Worm (Caenorhabditis elegans) whole organism, L3 larva: Measurements from ENCODE around the gene klp-19.
A peak's percentile ranks its signal among the peaks of the same experiment; 100 is the strongest.

Experiments
- R02D3.7 ChIP-seq: fragments of 150-350 bp; optimal IDR thresholded peaks from 2 replicates; lab custom pipeline; 2014; ENCODE audit warnings: missing biosample characterization, missing genetic modification characterization
- ZK546.5 ChIP-seq: sonication (generic microtip); optimal IDR thresholded peaks from 2 replicates; lab custom pipeline; 2017; ENCODE audit warnings: missing biosample characterization, missing genetic modification characterization
- ceh-16 ChIP-seq: sonication (generic microtip); optimal IDR thresholded peaks from 2 replicates; lab custom pipeline; 2017; ENCODE audit warnings: missing biosample characterization, missing genetic modification characterization
- ceh-28 ChIP-seq: fragments of 150-350 bp; optimal IDR thresholded peaks from 2 replicates; lab custom pipeline; 2014; ENCODE audit warnings: missing biosample characterization, missing genetic modification reagents, missing genetic modification characterization
- ceh-82 ChIP-seq: fragments of 150-350 bp; optimal IDR thresholded peaks from 2 replicates; lab custom pipeline; 2014; ENCODE audit warnings: missing biosample characterization, missing genetic modification characterization
- egl-27 ChIP-seq: sonication (generic microtip); optimal IDR thresholded peaks from 4 replicates; lab custom pipeline; 2017; ENCODE audit warnings: missing biosample characterization, missing genetic modification reagents, missing genetic modification characterization
- egl-5 ChIP-seq: fragments of 150-350 bp; optimal IDR thresholded peaks from 2 replicates; lab custom pipeline; 2017; ENCODE audit warnings: missing biosample characterization, missing genetic modification reagents, missing genetic modification characterization, inconsistent platforms
- elt-1 ChIP-seq: fragments of 150-350 bp; optimal IDR thresholded peaks from 2 replicates; lab custom pipeline; 2014; ENCODE audit warnings: missing biosample characterization, missing genetic modification characterization
- elt-2 ChIP-seq: sonication (generic microtip); optimal IDR thresholded peaks from 2 replicates; lab custom pipeline; 2016; ENCODE audit warnings: missing genetic modification reagents, mild to moderate bottlenecking, missing genetic modification characterization, missing compliant biosample characterization
- elt-3 ChIP-seq, 3 experiments: fragments of 150-350 bp in 1 of 3; sonication (generic microtip) in 2 of 3; optimal IDR thresholded peaks; 2 replicates in 2 of 3; 4 replicates in 1 of 3; lab custom pipeline; 2014 to 2017; ENCODE audit warnings: missing biosample characterization in 3 of 3, missing genetic modification characterization in 3 of 3
- fkh-10 ChIP-seq: sonication (generic microtip); optimal IDR thresholded peaks from 2 replicates; lab custom pipeline; 2017; ENCODE audit warnings: missing biosample characterization, missing genetic modification reagents, missing genetic modification characterization
- fkh-2 ChIP-seq: fragments of 150-350 bp; optimal IDR thresholded peaks from 2 replicates; lab custom pipeline; 2014; ENCODE audit warnings: missing biosample characterization, missing genetic modification reagents, missing genetic modification characterization
- hmg-11 ChIP-seq: sonication (generic microtip); optimal IDR thresholded peaks from 2 replicates; lab custom pipeline; 2016; ENCODE audit warnings: missing genetic modification characterization, missing compliant biosample characterization
- jun-1 ChIP-seq: fragments of 150-350 bp; optimal IDR thresholded peaks from 2 replicates; lab custom pipeline; 2014; ENCODE audit warnings: missing biosample characterization, missing genetic modification reagents, missing genetic modification characterization
- lin-15B ChIP-seq: fragments of 150-350 bp; optimal IDR thresholded peaks from 2 replicates; lab custom pipeline; 2014; ENCODE audit warnings: missing biosample characterization, missing genetic modification characterization
- lin-39 ChIP-seq: fragments of 150-350 bp; optimal IDR thresholded peaks from 2 replicates; lab custom pipeline; 2018; ENCODE audit warnings: missing biosample characterization, missing genetic modification reagents, missing genetic modification characterization
- lsy-12 ChIP-seq: sonication (generic microtip); optimal IDR thresholded peaks from 2 replicates; lab custom pipeline; 2016; ENCODE audit warnings: mild to moderate bottlenecking, missing genetic modification characterization, missing compliant biosample characterization
- mdl-1 ChIP-seq: fragments of 150-350 bp; optimal IDR thresholded peaks from 2 replicates; lab custom pipeline; 2014; ENCODE audit warnings: missing biosample characterization, missing genetic modification characterization
- mml-1 ChIP-seq: fragments of 150-350 bp; sonication (generic microtip); optimal IDR thresholded peaks from 3 replicates; lab custom pipeline; 2014; ENCODE audit warnings: missing biosample characterization, missing genetic modification characterization
- nfya-1 ChIP-seq: sonication (generic microtip); optimal IDR thresholded peaks from 2 replicates; lab custom pipeline; 2017; ENCODE audit warnings: missing genetic modification characterization, mild to moderate bottlenecking, missing compliant biosample characterization, antibody characterized with exemption, moderate library complexity; ENCODE audit not compliant: insufficient read depth
- nhr-12 ChIP-seq: fragments of 150-350 bp; optimal IDR thresholded peaks from 2 replicates; lab custom pipeline; 2014; ENCODE audit warnings: missing biosample characterization, missing genetic modification characterization
- nhr-23 ChIP-seq: fragments of 150-350 bp; optimal IDR thresholded peaks from 2 replicates; lab custom pipeline; 2014; ENCODE audit warnings: missing biosample characterization, missing genetic modification reagents, missing genetic modification characterization
- nhr-237 ChIP-seq: fragments of 150-350 bp; optimal IDR thresholded peaks from 2 replicates; lab custom pipeline; 2014; ENCODE audit warnings: missing biosample characterization, missing genetic modification characterization
- nhr-25 ChIP-seq: sonication (generic microtip); optimal IDR thresholded peaks from 2 replicates; lab custom pipeline; 2017; ENCODE audit warnings: missing biosample characterization, missing genetic modification characterization
- nhr-28 ChIP-seq: fragments of 150-350 bp; optimal IDR thresholded peaks from 2 replicates; lab custom pipeline; 2014; ENCODE audit warnings: missing biosample characterization, missing genetic modification characterization
- nhr-67 ChIP-seq: fragments of 150-350 bp; optimal IDR thresholded peaks from 2 replicates; lab custom pipeline; 2014; ENCODE audit warnings: missing biosample characterization, missing genetic modification characterization
- pha-4 ChIP-seq: fragments of 150-350 bp; optimal IDR thresholded peaks from 2 replicates; lab custom pipeline; 2014; ENCODE audit warnings: missing biosample characterization, missing genetic modification reagents, missing genetic modification characterization
- pqm-1 ChIP-seq: fragments of 150-350 bp; optimal IDR thresholded peaks from 2 replicates; lab custom pipeline; 2017; ENCODE audit warnings: missing biosample characterization, missing genetic modification characterization, inconsistent platforms
- skn-1 ChIP-seq: fragments of 150-350 bp; optimal IDR thresholded peaks from 2 replicates; lab custom pipeline; 2014; ENCODE audit warnings: missing biosample characterization, missing genetic modification characterization
- tbx-2 ChIP-seq: sonication (generic microtip); optimal IDR thresholded peaks from 2 replicates; lab custom pipeline; 2016; ENCODE audit warnings: mild to moderate bottlenecking, missing genetic modification characterization, missing compliant biosample characterization
- unc-39 ChIP-seq: sonication (generic microtip); optimal IDR thresholded peaks from 4 replicates; lab custom pipeline; 2017; ENCODE audit warnings: missing biosample characterization, missing genetic modification characterization
- unc-62 ChIP-seq: fragments of 150-350 bp; sonication (generic microtip); optimal IDR thresholded peaks from 4 replicates; lab custom pipeline; 2014; ENCODE audit warnings: missing biosample characterization, missing genetic modification reagents, missing genetic modification characterization
- zag-1 ChIP-seq: fragments of 150-350 bp; optimal IDR thresholded peaks from 2 replicates; lab custom pipeline; 2014; ENCODE audit warnings: missing biosample characterization, missing genetic modification characterization
- ztf-4 ChIP-seq: fragments of 150-350 bp; optimal IDR thresholded peaks from 2 replicates; lab custom pipeline; 2014; ENCODE audit warnings: missing biosample characterization, missing genetic modification characterization

Gene klp-19

ce11 chrIII:13317383-13317911 lies 10.4 kb upstream of the klp-19 start:
- TF ChIP-seq nfya-1 (tag; lab: Kevin White, UChicago) (peak; percentile 58), pqm-1 (no peak)

- TF ChIP-seq elt-2 (tag; lab: Kevin White, UChicago) (no peak), elt-3 (tag; optimal IDR thresholded peaks at IDR 0.05; lab: Kevin White, UChicago) (no peak), unc-62 (no peak), ZK546.5 (no peak), ceh-16 (tag; lab: Kevin White, UChicago) (no peak), fkh-2 (tag; lab: Kevin White, UChicago) (no peak)
These were observed 9.9 kb upstream of the klp-19 start for ce11 chrIII:13316935-13317334.

ce11 chrIII:13315071-13315470 lies 8.0 kb upstream of the klp-19 start, which contains the start of gene dph-7:
TSS of gene dph-7 (plus strand) at chrIII:13315123.
- TF ChIP-seq hmg-11 (tag; lab: Kevin White, UChicago) (no peak), elt-3 (tag; optimal IDR thresholded peaks at IDR 0.05; lab: Kevin White, UChicago) (no peak), skn-1 (tag; lab: Kevin White, UChicago) (no peak), egl-27 (no peak), fkh-2 (tag; lab: Kevin White, UChicago) (no peak), elt-1 (tag; lab: Kevin White, UChicago) (no peak), nhr-28 (tag; lab: Kevin White, UChicago) (no peak), mml-1 (tag; lab: Kevin White, UChicago) (no peak), lin-39 (tag; lab: Kevin White, UChicago) (no peak), ZK546.5 (no peak), ceh-28 (tag; lab: Kevin White, UChicago) (no peak), mdl-1 (tag; lab: Kevin White, UChicago) (no peak)

ce11 chrIII:13314636-13315035 lies 7.6 kb upstream of the klp-19 start:
- no peak for TF ChIP-seq mml-1 (tag; lab: Kevin White, UChicago)
- TF ChIP-seq nhr-12 (tag; lab: Kevin White, UChicago) = no peak
- TF ChIP-seq zag-1 (tag; lab: Kevin White, UChicago) = no peak
- no peak for TF ChIP-seq R02D3.7 (tag; lab: Kevin White, UChicago)
- no peak for TF ChIP-seq skn-1 (tag; lab: Kevin White, UChicago)
- no peak for TF ChIP-seq ZK546.5
- no peak for TF ChIP-seq elt-3 (tag; optimal IDR thresholded peaks at IDR 0.05; lab: Kevin White, UChicago)
- TF ChIP-seq nhr-67 = no peak
- no peak for TF ChIP-seq fkh-10 (GFP tag; lab: Kevin White, UChicago)
- TF ChIP-seq nhr-237 (tag; lab: Kevin White, UChicago) = no peak
- TF ChIP-seq egl-5 (tag; lab: Kevin White, UChicago) = no peak
- TF ChIP-seq, all 47 proteins: peak for 0

- TF ChIP-seq ceh-16 (tag; lab: Kevin White, UChicago) (no peak), nhr-237 (tag; lab: Kevin White, UChicago) (no peak), lin-15B (tag; lab: Kevin White, UChicago) (peak; percentile 46), pqm-1 (no peak), unc-39 (no peak), jun-1 (tag; lab: Kevin White, UChicago) (no peak), ceh-82 (no peak), ztf-4 (tag; lab: Kevin White, UChicago) (no peak), nhr-23 (tag; lab: Kevin White, UChicago) (peak; percentile 64), nhr-25 (peak; percentile 16), nhr-28 (tag; lab: Kevin White, UChicago) (no peak), lsy-12 (tag; lab: Kevin White, UChicago) (no peak), ceh-28 (tag; lab: Kevin White, UChicago) (peak; percentile 34), nhr-67 (no peak), tbx-2 (no peak), nfya-1 (tag; lab: Kevin White, UChicago) (peak; percentile 55), pha-4 (tag; lab: Kevin White, UChicago) (peak; percentile 69)
These were observed 6.7 kb upstream of the klp-19 start, which contains the start of gene Y43F4B.10 for ce11 chrIII:13313788-13314187. TSS of gene Y43F4B.10 (plus strand) at chrIII:13314068.
